Worm (Caenorhabditis elegans) whole organism, early embryonic: ENCODE data around the gene rev-1.

Experiments
- B0310.2 ChIP-seq: sonication (generic microtip); optimal IDR thresholded peaks from 2 replicates; lab custom pipeline; 2016; ENCODE audit warnings: mild to moderate bottlenecking, missing genetic modification characterization, missing compliant biosample characterization
- F13C5.2 ChIP-seq: sonication (generic microtip); optimal IDR thresholded peaks from 2 replicates; lab custom pipeline; 2017; ENCODE audit warnings: mild to moderate bottlenecking, missing genetic modification characterization, inconsistent platforms, missing compliant biosample characterization
- aly-1 ChIP-seq: sonication (generic microtip); optimal IDR thresholded peaks from 2 replicates; lab custom pipeline; 2016; ENCODE audit warnings: missing genetic modification characterization, missing compliant biosample characterization
- ama-1 ChIP-seq: fragments of 150-350 bp; optimal IDR thresholded peaks from 2 replicates; lab custom pipeline; 2014
- ceh-13 ChIP-seq: fragments of 200-800 bp; sonication (Bioruptor generic); optimal IDR thresholded peaks from 2 replicates; lab custom pipeline; 2018; ENCODE audit warnings: mild to moderate bottlenecking, missing genetic modification characterization, missing compliant biosample characterization
- ceh-36 ChIP-seq: sonication (generic microtip); optimal IDR thresholded peaks from 2 replicates; lab custom pipeline; 2016; ENCODE audit warnings: missing genetic modification characterization, inconsistent platforms, missing compliant biosample characterization
- ets-7 ChIP-seq: sonication (generic microtip); optimal IDR thresholded peaks from 2 replicates; lab custom pipeline; 2016; ENCODE audit warnings: missing genotype, missing genetic modification characterization, missing compliant biosample characterization
- flt-1 ChIP-seq: fragments of 200-800 bp; sonication (Bioruptor generic); IDR thresholded peaks from 2 replicates; pipeline ENCODE4 v1.3.6; 2022; ENCODE audit warnings: missing genetic modification characterization, missing compliant biosample characterization
- hmbx-1 ChIP-seq: sonication (generic microtip); optimal IDR thresholded peaks from 2 replicates; lab custom pipeline; 2016; ENCODE audit warnings: mild to moderate bottlenecking, missing genetic modification characterization, missing compliant biosample characterization
- hmg-4 ChIP-seq: fragments of 200-800 bp; sonication (Bioruptor generic); optimal IDR thresholded peaks from 2 replicates; lab custom pipeline; 2018; ENCODE audit warnings: mild to moderate bottlenecking, missing genetic modification characterization, missing compliant biosample characterization
- hnd-1 ChIP-seq: sonication (generic microtip); optimal IDR thresholded peaks from 2 replicates; lab custom pipeline; 2016; ENCODE audit warnings: missing genetic modification characterization, missing compliant biosample characterization
- pes-1 ChIP-seq: fragments of 200-800 bp; sonication (Bioruptor generic); IDR thresholded peaks from 2 replicates; pipeline ENCODE4 v1.3.6; 2022; ENCODE audit warnings: missing genetic modification reagents, missing genetic modification characterization, missing compliant biosample characterization
- scrt-1 ChIP-seq: fragments of 200-800 bp; sonication (Bioruptor generic); IDR thresholded peaks from 2 replicates; pipeline ENCODE4 v1.3.6; 2022; ENCODE audit warnings: missing genetic modification characterization, missing compliant biosample characterization
- sea-1 ChIP-seq: fragments of 200-800 bp; sonication (Bioruptor generic); conservative IDR thresholded peaks from 2 replicates; pipeline ENCODE4 v1.3.6; 2022; ENCODE audit warnings: missing genetic modification characterization, missing compliant biosample characterization
- tbx-11 ChIP-seq: fragments of 200-800 bp; sonication (Bioruptor generic); IDR thresholded peaks from 2 replicates; pipeline ENCODE4 v1.3.6; 2022; ENCODE audit warnings: missing genetic modification characterization, missing compliant biosample characterization
- tbx-37 ChIP-seq: fragments of 200-800 bp; sonication (Bioruptor generic); conservative IDR thresholded peaks from 2 replicates; pipeline ENCODE4 v1.3.6; 2022; ENCODE audit warnings: missing genetic modification reagents, missing genetic modification characterization, missing compliant biosample characterization
- tra-4 ChIP-seq: sonication (generic microtip); optimal IDR thresholded peaks from 2 replicates; lab custom pipeline; 2017; ENCODE audit warnings: missing genetic modification characterization, missing compliant biosample characterization

rev-1 gene

ce11 chrII:7938078-7938477 is 37.7 kb downstream of the rev-1 start, which contains the start of gene ZK669.2:
TSS of gene ZK669.2 (minus strand) at chrII:7938178.
- TF ChIP-seq hmg-4 (no peak), ets-7 (tag; lab: Kevin White, UChicago) (no peak), scrt-1 (GFP tag; lab: Robert Waterston, UW) (no peak), ceh-13 (GFP tag; lab: Kevin White, UChicago) (no peak), F13C5.2 (tag; lab: Kevin White, UChicago) (no peak), ceh-36 (tag; lab: Kevin White, UChicago) (no peak), sea-1 (GFP tag; lab: Robert Waterston, UW) (no peak)

DNA sequence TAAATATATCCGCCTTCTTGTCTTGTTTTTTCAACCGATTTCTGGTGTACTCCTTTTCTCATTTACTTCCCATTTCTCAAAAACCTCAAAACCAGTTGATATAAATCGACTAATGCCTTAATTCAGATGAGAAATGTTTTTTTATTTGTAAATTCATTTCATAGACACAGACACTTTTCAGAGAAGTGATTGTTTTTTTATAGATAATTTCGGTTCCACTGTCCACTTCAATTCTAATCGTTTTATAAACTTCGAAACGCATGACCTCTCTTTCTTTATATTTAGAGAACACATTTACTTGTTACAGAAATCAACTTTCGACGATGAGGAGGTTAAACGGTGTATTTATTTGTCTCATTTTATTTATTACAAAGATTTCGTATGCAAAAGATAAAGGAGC is 40.4 kb downstream of the rev-1 start, which contains the start of gene ZK669.3:
TSS of gene ZK669.3 (plus strand) at position 301 of the 400 bp plus-strand sequence.
- TF ChIP-seq hmg-4 = no peak
- TF ChIP-seq F13C5.2 (tag; lab: Kevin White, UChicago) = no peak
- no peak for TF ChIP-seq ama-1 (lab: Kevin White, UChicago)
- TF ChIP-seq tbx-11 (GFP tag; lab: Robert Waterston, UW) = no peak
- TF ChIP-seq pes-1 (GFP tag; lab: Robert Waterston, UW) = no peak
- no peak for TF ChIP-seq ets-7 (tag; lab: Kevin White, UChicago)
- TF ChIP-seq tra-4 (tag; lab: Kevin White, UChicago) = no peak
- no peak for TF ChIP-seq sea-1 (GFP tag; lab: Robert Waterston, UW)
- no peak for TF ChIP-seq tbx-37 (GFP tag; lab: Robert Waterston, UW)
- TF ChIP-seq flt-1 (GFP tag; lab: Robert Waterston, UW) = no peak
- TF ChIP-seq ceh-13 (GFP tag; lab: Kevin White, UChicago) = no peak
- no peak for TF ChIP-seq hnd-1 (tag; lab: Kevin White, UChicago)
- TF ChIP-seq B0310.2 = no peak
- no peak for TF ChIP-seq hmbx-1 (tag; lab: Kevin White, UChicago)
- TF ChIP-seq scrt-1 (GFP tag; lab: Robert Waterston, UW) = no peak
- TF ChIP-seq ceh-36 (tag; lab: Kevin White, UChicago) = no peak
- no peak for TF ChIP-seq aly-1

DNA sequence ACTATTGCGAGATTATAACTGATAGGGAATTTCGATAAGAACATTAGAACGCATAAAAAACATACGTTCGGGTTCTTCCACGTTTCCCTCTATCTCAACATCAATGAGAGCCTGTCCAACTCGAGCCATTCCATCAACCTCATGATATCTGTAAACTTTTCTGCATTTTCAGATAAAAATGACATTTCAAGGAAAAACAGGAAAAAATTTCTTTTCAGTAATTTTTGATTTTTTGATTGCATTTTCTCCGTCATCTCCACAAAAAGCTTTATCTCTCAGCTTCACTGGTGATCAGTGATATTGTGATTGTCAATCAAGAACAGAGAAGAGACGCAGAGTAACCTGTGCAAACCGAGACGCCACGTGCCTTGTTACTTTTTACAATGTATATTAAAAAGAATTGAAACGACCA is 43.9 kb downstream of the rev-1 start:
- no peak for TF ChIP-seq B0310.2

- TF ChIP-seq F13C5.2 (tag; lab: Kevin White, UChicago) (peak; percentile 3), tra-4 (tag; lab: Kevin White, UChicago) (no peak), ceh-13 (GFP tag; lab: Kevin White, UChicago) (no peak), tbx-37 (GFP tag; lab: Robert Waterston, UW) (no peak), pes-1 (GFP tag; lab: Robert Waterston, UW) (no peak), aly-1 (no peak), B0310.2 (no peak)
Observed at ce11 chrII:7945168-7945567, 44.7 kb downstream of the rev-1 start, which contains the start of gene dbt-1. TSS of gene dbt-1 (minus strand) at chrII:7945206.

ce11 chrII:7946830-7947425 is 46.5 kb downstream of the rev-1 start, which contains the start of gene ZK669.5:
TSS of gene ZK669.5 (minus strand) at chrII:7946880.
- no peak for TF ChIP-seq ceh-36 (tag; lab: Kevin White, UChicago)
- TF ChIP-seq sea-1 (GFP tag; lab: Robert Waterston, UW) = no peak
- no peak for TF ChIP-seq ets-7 (tag; lab: Kevin White, UChicago)
- no peak for TF ChIP-seq tra-4 (tag; lab: Kevin White, UChicago)
- TF ChIP-seq flt-1 (GFP tag; lab: Robert Waterston, UW) = no peak
- no peak for TF ChIP-seq aly-1
- no peak for TF ChIP-seq B0310.2
- no peak for TF ChIP-seq pes-1 (GFP tag; lab: Robert Waterston, UW)
- no peak for TF ChIP-seq ceh-13 (GFP tag; lab: Kevin White, UChicago)
- TF ChIP-seq hnd-1 (tag; lab: Kevin White, UChicago) = no peak
- no peak for TF ChIP-seq F13C5.2 (tag; lab: Kevin White, UChicago)
- TF ChIP-seq ama-1 (lab: Kevin White, UChicago) = no peak
- no peak for TF ChIP-seq tbx-37 (GFP tag; lab: Robert Waterston, UW)
- TF ChIP-seq scrt-1 (GFP tag; lab: Robert Waterston, UW) = no peak
- TF ChIP-seq tbx-11 (GFP tag; lab: Robert Waterston, UW) = no peak
- TF ChIP-seq hmg-4 = no peak
- TF ChIP-seq hmbx-1 (tag; lab: Kevin White, UChicago) = no peak

- TF ChIP-seq ets-7 (tag; lab: Kevin White, UChicago) = no peak
- TF ChIP-seq scrt-1 (GFP tag; lab: Robert Waterston, UW) = no peak
- no peak for TF ChIP-seq hnd-1 (tag; lab: Kevin White, UChicago)
- no peak for TF ChIP-seq tra-4 (tag; lab: Kevin White, UChicago)
- no peak for TF ChIP-seq tbx-11 (GFP tag; lab: Robert Waterston, UW)
- no peak for TF ChIP-seq hmg-4
Observed at ce11 chrII:7948278-7948677, 47.9 kb downstream of the rev-1 start.
